Fruit fly (Drosophila melanogaster): ENCODE measurements around the gene Tmhs.

The Tmhs gene

DNA sequence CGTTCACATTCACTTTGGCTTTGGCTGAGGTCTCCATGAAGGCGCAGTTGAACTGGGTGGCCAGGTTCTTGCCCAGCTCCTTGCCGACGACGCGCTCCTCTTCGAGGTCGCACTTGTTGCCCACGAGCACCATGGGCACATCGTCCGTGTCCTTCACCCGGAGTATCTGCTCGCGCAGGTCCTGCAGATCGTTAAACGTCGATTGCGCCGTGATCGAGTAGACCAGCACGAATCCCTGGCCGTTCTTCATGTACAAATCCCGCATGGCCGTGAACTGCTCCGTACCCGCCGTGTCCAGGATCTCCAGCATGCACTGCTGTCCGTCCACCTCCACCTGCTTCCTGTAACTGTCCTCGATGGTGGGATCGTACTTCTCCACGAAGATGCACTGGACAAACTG, 24.7 kb upstream of the Tmhs start:
- TF ChIP-seq Hr83 (GFP tag; optimal IDR thresholded peaks at IDR 0.05; ENCODE audit: poor library complexity, severe bottlenecking) (no peak), Abd-B (GFP tag; optimal IDR thresholded peaks at IDR 0.05) (no peak)

DNA sequence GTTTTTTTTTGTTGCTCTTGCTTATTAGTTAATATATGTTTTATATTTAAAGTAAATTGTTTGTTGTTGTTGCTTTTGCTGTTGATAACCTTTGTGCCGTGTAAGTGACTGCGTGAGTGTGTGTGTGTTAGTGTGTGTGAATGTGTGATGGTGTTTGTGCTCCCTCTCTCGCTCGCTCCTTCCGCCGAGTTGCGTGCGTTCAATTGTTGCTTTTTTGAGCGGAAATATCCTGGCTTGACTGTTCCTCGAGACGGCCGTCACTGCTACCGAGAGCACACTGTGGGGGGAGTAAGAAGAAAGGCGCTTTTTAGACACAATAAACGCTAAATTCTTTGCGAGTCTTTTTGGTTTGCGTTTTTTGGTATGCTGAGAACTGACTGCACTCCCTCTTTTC, 24.1 kb upstream of the Tmhs start:
- TF ChIP-seq dl (GFP tag; optimal IDR thresholded peaks at IDR 0.05; ENCODE audit: insufficient read depth in 1 of 2, partially characterized antibody in 2 of 2), result peak in 1 of 2 experiments; percentile 2
- no peak for TF ChIP-seq lola (GFP tag; optimal IDR thresholded peaks at IDR 0.05)
- no peak for TF ChIP-seq CrebA (GFP tag; optimal IDR thresholded peaks at IDR 0.05; ENCODE audit: borderline replicate concordance)
- peak; percentile 5 for TF ChIP-seq Rel (GFP tag; optimal IDR thresholded peaks at IDR 0.05)
- peak; percentile 11 for TF ChIP-seq Rel (tag; optimal IDR thresholded peaks at IDR 0.05)
- TF ChIP-seq N (GFP tag; optimal IDR thresholded peaks at IDR 0.05), result peak; percentile 81

DNA sequence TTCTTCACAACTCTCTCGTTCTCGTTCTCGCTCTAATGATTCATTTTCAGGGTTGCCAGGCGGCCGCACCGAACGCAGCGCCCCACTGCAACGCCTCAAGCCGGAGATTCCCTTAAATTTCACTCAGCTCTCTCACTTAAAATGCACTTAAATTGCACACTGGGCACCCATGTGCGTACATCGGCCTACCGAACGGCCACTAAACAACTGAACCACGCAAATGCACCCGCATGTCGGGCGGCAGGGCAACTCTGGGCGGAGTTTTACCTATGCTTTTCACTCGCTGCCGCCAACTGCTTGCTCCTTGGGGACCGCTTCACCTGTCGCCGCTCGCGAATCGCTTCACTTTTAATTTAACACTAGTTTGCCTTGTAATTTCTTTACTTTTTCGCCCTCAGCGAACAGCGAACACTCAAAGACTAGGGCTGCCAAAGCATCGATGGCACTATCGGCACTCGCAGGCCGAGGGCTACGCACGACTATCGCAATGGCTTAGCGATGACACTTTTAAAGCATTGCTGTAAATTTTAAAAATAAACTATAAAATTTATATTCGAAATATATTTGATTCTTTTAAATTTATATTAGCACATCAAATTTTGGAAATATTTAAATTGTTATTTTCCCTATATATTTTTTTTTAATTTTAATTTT, 23.5 kb upstream of the Tmhs start, which contains the start of gene Rap1:
Gene Rap1 (minus strand): TSS at position 446 of the 654 bp plus-strand sequence.
- no peak for TF ChIP-seq Dif (GFP tag; optimal IDR thresholded peaks at IDR 0.05; ENCODE audit: partially characterized antibody)
- peak; percentile 51 for TF ChIP-seq HLH106 (tag; optimal IDR thresholded peaks at IDR 0.05)
- TF ChIP-seq GATAd (GFP tag; optimal IDR thresholded peaks at IDR 0.05), result no peak
- peak; percentile 45 for TF ChIP-seq sv (GFP tag; optimal IDR thresholded peaks at IDR 0.05)
- no peak for TF ChIP-seq pan (optimal IDR thresholded peaks at IDR 0.05)
- peak; percentile 48 for TF ChIP-seq rgr (GFP tag; optimal IDR thresholded peaks at IDR 0.05)
- TF ChIP-seq Abd-B (GFP tag; optimal IDR thresholded peaks at IDR 0.05), result no peak
- no peak for TF ChIP-seq Hr78 (GFP tag; optimal IDR thresholded peaks at IDR 0.05)
- peak; percentile 59 for TF ChIP-seq h (GFP tag; optimal IDR thresholded peaks at IDR 0.05)
- TF ChIP-seq Mio (GFP tag; optimal IDR thresholded peaks at IDR 0.05), result no peak
- TF ChIP-seq OdsH (GFP tag; optimal IDR thresholded peaks at IDR 0.05), result no peak
- peak in 1 of 2 experiments; percentile 66 for TF ChIP-seq foxo (GFP tag; optimal IDR thresholded peaks at IDR 0.05)
- TF ChIP-seq ey (GFP tag; optimal IDR thresholded peaks at IDR 0.05), result peak; percentile 36
- TF ChIP-seq CG32264 (GFP tag; optimal IDR thresholded peaks at IDR 0.05), result no peak
- no peak for TF ChIP-seq tai (GFP tag; optimal IDR thresholded peaks at IDR 0.05)
- no peak for TF ChIP-seq sage (GFP tag; optimal IDR thresholded peaks at IDR 0.05)
- peak; percentile 46 for TF ChIP-seq Sp1 (GFP tag; optimal IDR thresholded peaks at IDR 0.05)
- peak; percentile 35 for TF ChIP-seq Hnf4 (GFP tag; optimal IDR thresholded peaks at IDR 0.05)
- TF ChIP-seq CrebA (GFP tag; optimal IDR thresholded peaks at IDR 0.05; ENCODE audit: borderline replicate concordance), result no peak
- TF ChIP-seq Hr83 (GFP tag; optimal IDR thresholded peaks at IDR 0.05; ENCODE audit: poor library complexity, severe bottlenecking), result peak; percentile 88
- TF ChIP-seq usp (GFP tag; optimal IDR thresholded peaks at IDR 0.05), result no peak
- TF ChIP-seq CG9705 (GFP tag; optimal IDR thresholded peaks at IDR 0.05), result peak; percentile 46
- peak; percentile 59 for TF ChIP-seq dmrt93B (GFP tag; optimal IDR thresholded peaks at IDR 0.05)
- peak; percentile 27 for TF ChIP-seq br (GFP tag; optimal IDR thresholded peaks at IDR 0.05)
- TF ChIP-seq brk (GFP tag; optimal IDR thresholded peaks at IDR 0.05), result no peak
- no peak for TF ChIP-seq dl (GFP tag; optimal IDR thresholded peaks at IDR 0.05; ENCODE audit: insufficient read depth in 1 of 2, partially characterized antibody in 2 of 2)
- TF ChIP-seq fru (GFP tag; optimal IDR thresholded peaks at IDR 0.05), result peak; percentile 33
- no peak for TF ChIP-seq jim (GFP tag; optimal IDR thresholded peaks at IDR 0.05)
- TF ChIP-seq Vsx2 (GFP tag; optimal IDR thresholded peaks at IDR 0.05; ENCODE audit: partially characterized antibody), result no peak
- no peak for TF ChIP-seq psq (GFP tag; optimal IDR thresholded peaks at IDR 0.05)
- TF ChIP-seq Myc (optimal IDR thresholded peaks at IDR 0.05), result no peak
- peak; percentile 82 for TF ChIP-seq woc (GFP tag; optimal IDR thresholded peaks at IDR 0.05)
- no peak for TF ChIP-seq Rel (GFP tag; optimal IDR thresholded peaks at IDR 0.05)
- TF ChIP-seq Rel (tag; optimal IDR thresholded peaks at IDR 0.05), result no peak
- TF ChIP-seq dsf (GFP tag; optimal IDR thresholded peaks at IDR 0.05; ENCODE audit: borderline replicate concordance), result no peak
- no peak for TF ChIP-seq N (GFP tag; optimal IDR thresholded peaks at IDR 0.05)
- peak; percentile 60 for TF ChIP-seq Jra (GFP tag; optimal IDR thresholded peaks at IDR 0.05)
- TF ChIP-seq Dfd (GFP tag; optimal IDR thresholded peaks at IDR 0.05), result no peak
- TF ChIP-seq lola (GFP tag; optimal IDR thresholded peaks at IDR 0.05), result no peak
